Worm (Caenorhabditis elegans) whole organism, L3 larva: ENCODE data around the gene C54F6.19.

Source experiments
- R02D3.7 ChIP-seq: fragments of 150-350 bp; optimal IDR thresholded peaks from 2 replicates; lab custom pipeline; 2014; ENCODE audit warnings: missing biosample characterization, missing genetic modification characterization
- aly-2 ChIP-seq: fragments of 150-350 bp; optimal IDR thresholded peaks from 2 replicates; lab custom pipeline; 2014; ENCODE audit warnings: missing biosample characterization, missing genetic modification characterization
- ama-1 ChIP-seq: fragments of 150-350 bp; optimal IDR thresholded peaks from 2 replicates; lab custom pipeline; 2018
- ceh-28 ChIP-seq: fragments of 150-350 bp; optimal IDR thresholded peaks from 2 replicates; lab custom pipeline; 2014; ENCODE audit warnings: missing biosample characterization, missing genetic modification reagents, missing genetic modification characterization
- daf-12 ChIP-seq: fragments of 150-350 bp; optimal IDR thresholded peaks from 2 replicates; lab custom pipeline; 2014; ENCODE audit warnings: missing biosample characterization, missing genetic modification reagents, missing genetic modification characterization
- egl-5 ChIP-seq: fragments of 150-350 bp; optimal IDR thresholded peaks from 2 replicates; lab custom pipeline; 2017; ENCODE audit warnings: missing biosample characterization, missing genetic modification reagents, missing genetic modification characterization, inconsistent platforms
- elt-1 ChIP-seq: fragments of 150-350 bp; optimal IDR thresholded peaks from 2 replicates; lab custom pipeline; 2014; ENCODE audit warnings: missing biosample characterization, missing genetic modification characterization
- elt-2 ChIP-seq: sonication (generic microtip); optimal IDR thresholded peaks from 2 replicates; lab custom pipeline; 2016; ENCODE audit warnings: missing genetic modification reagents, mild to moderate bottlenecking, missing genetic modification characterization, missing compliant biosample characterization
- elt-3 ChIP-seq, 3 experiments: fragments of 150-350 bp in 1 of 3; sonication (generic microtip) in 2 of 3; optimal IDR thresholded peaks; 2 replicates in 2 of 3; 4 replicates in 1 of 3; lab custom pipeline; 2014 to 2017; ENCODE audit warnings: missing biosample characterization in 3 of 3, missing genetic modification characterization in 3 of 3
- eor-1 ChIP-seq, 2 experiments: fragments of 150-350 bp; optimal IDR thresholded peaks; 2 replicates each; lab custom pipeline; 2014 to 2018; ENCODE audit warnings: missing biosample characterization in 2 of 2, missing genetic modification characterization in 2 of 2
- fkh-10 ChIP-seq: sonication (generic microtip); optimal IDR thresholded peaks from 2 replicates; lab custom pipeline; 2017; ENCODE audit warnings: missing biosample characterization, missing genetic modification reagents, missing genetic modification characterization
- fkh-2 ChIP-seq: fragments of 150-350 bp; optimal IDR thresholded peaks from 2 replicates; lab custom pipeline; 2014; ENCODE audit warnings: missing biosample characterization, missing genetic modification reagents, missing genetic modification characterization
- hmg-11 ChIP-seq: sonication (generic microtip); optimal IDR thresholded peaks from 2 replicates; lab custom pipeline; 2016; ENCODE audit warnings: missing genetic modification characterization, missing compliant biosample characterization
- jun-1 ChIP-seq: fragments of 150-350 bp; optimal IDR thresholded peaks from 2 replicates; lab custom pipeline; 2014; ENCODE audit warnings: missing biosample characterization, missing genetic modification reagents, missing genetic modification characterization
- lin-39 ChIP-seq: fragments of 150-350 bp; optimal IDR thresholded peaks from 2 replicates; lab custom pipeline; 2018; ENCODE audit warnings: missing biosample characterization, missing genetic modification reagents, missing genetic modification characterization
- lsy-12 ChIP-seq: sonication (generic microtip); optimal IDR thresholded peaks from 2 replicates; lab custom pipeline; 2016; ENCODE audit warnings: mild to moderate bottlenecking, missing genetic modification characterization, missing compliant biosample characterization
- mdl-1 ChIP-seq: fragments of 150-350 bp; optimal IDR thresholded peaks from 2 replicates; lab custom pipeline; 2014; ENCODE audit warnings: missing biosample characterization, missing genetic modification characterization
- nfya-1 ChIP-seq: sonication (generic microtip); optimal IDR thresholded peaks from 2 replicates; lab custom pipeline; 2017; ENCODE audit warnings: missing genetic modification characterization, mild to moderate bottlenecking, missing compliant biosample characterization, antibody characterized with exemption, moderate library complexity; ENCODE audit not compliant: insufficient read depth
- nhr-11 ChIP-seq: fragments of 150-350 bp; optimal IDR thresholded peaks from 2 replicates; lab custom pipeline; 2014; ENCODE audit warnings: missing biosample characterization, missing genetic modification characterization
- nhr-12 ChIP-seq: fragments of 150-350 bp; optimal IDR thresholded peaks from 2 replicates; lab custom pipeline; 2014; ENCODE audit warnings: missing biosample characterization, missing genetic modification characterization
- nhr-23 ChIP-seq: fragments of 150-350 bp; optimal IDR thresholded peaks from 2 replicates; lab custom pipeline; 2014; ENCODE audit warnings: missing biosample characterization, missing genetic modification reagents, missing genetic modification characterization
- nhr-43 ChIP-seq: sonication (generic microtip); optimal IDR thresholded peaks from 2 replicates; lab custom pipeline; 2016; ENCODE audit warnings: mild to moderate bottlenecking, missing genetic modification characterization, missing compliant biosample characterization; ENCODE audit not compliant: poor library complexity, severe bottlenecking
- nhr-67 ChIP-seq: fragments of 150-350 bp; optimal IDR thresholded peaks from 2 replicates; lab custom pipeline; 2014; ENCODE audit warnings: missing biosample characterization, missing genetic modification characterization
- pha-4 ChIP-seq: fragments of 150-350 bp; optimal IDR thresholded peaks from 2 replicates; lab custom pipeline; 2014; ENCODE audit warnings: missing biosample characterization, missing genetic modification reagents, missing genetic modification characterization
- pqm-1 ChIP-seq: fragments of 150-350 bp; optimal IDR thresholded peaks from 2 replicates; lab custom pipeline; 2017; ENCODE audit warnings: missing biosample characterization, missing genetic modification characterization, inconsistent platforms
- sea-2 ChIP-seq: fragments of 150-350 bp; sonication (generic microtip); optimal IDR thresholded peaks from 4 replicates; lab custom pipeline; 2014; ENCODE audit warnings: missing biosample characterization, missing genetic modification reagents, missing genetic modification characterization
- skn-1 ChIP-seq: fragments of 150-350 bp; optimal IDR thresholded peaks from 2 replicates; lab custom pipeline; 2014; ENCODE audit warnings: missing biosample characterization, missing genetic modification characterization
- snpc-4 ChIP-seq: fragments of 150-350 bp; optimal IDR thresholded peaks from 2 replicates; lab custom pipeline; 2014; ENCODE audit warnings: missing biosample characterization, missing genetic modification characterization
- tbx-2 ChIP-seq: sonication (generic microtip); optimal IDR thresholded peaks from 2 replicates; lab custom pipeline; 2016; ENCODE audit warnings: mild to moderate bottlenecking, missing genetic modification characterization, missing compliant biosample characterization
- unc-39 ChIP-seq: sonication (generic microtip); optimal IDR thresholded peaks from 4 replicates; lab custom pipeline; 2017; ENCODE audit warnings: missing biosample characterization, missing genetic modification characterization
- unc-62 ChIP-seq: fragments of 150-350 bp; sonication (generic microtip); optimal IDR thresholded peaks from 4 replicates; lab custom pipeline; 2014; ENCODE audit warnings: missing biosample characterization, missing genetic modification reagents, missing genetic modification characterization
- zag-1 ChIP-seq: fragments of 150-350 bp; optimal IDR thresholded peaks from 2 replicates; lab custom pipeline; 2014; ENCODE audit warnings: missing biosample characterization, missing genetic modification characterization
- ztf-11 ChIP-seq: fragments of 150-350 bp; optimal IDR thresholded peaks from 2 replicates; lab custom pipeline; 2014; ENCODE audit warnings: missing biosample characterization, missing genetic modification characterization
- ztf-4 ChIP-seq: fragments of 150-350 bp; optimal IDR thresholded peaks from 2 replicates; lab custom pipeline; 2014; ENCODE audit warnings: missing biosample characterization, missing genetic modification characterization

C54F6.19 gene

DNA sequence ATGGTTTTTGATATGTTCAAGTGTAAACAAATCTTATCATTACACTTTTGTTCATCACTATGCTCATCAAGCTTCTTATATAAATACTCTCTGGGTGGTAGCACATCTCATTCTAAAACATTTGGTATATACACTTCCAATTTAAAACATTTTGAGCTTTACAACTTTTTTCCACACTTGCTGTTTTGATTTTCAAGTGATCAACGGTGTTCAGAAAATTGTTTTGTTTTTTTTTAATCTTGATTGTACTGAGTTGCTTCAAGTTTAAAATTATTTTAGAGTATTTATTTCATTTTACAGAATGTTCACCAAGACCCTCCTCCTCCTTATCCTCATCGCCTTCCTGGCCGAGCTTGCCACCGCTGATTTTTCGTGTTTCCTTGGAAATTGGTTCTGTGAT lies 16.5 kb upstream of the C54F6.19 start, which contains the start of gene C54F6.5:
C54F6.5 (plus strand) TSS at position 301 of the 400 bp plus-strand sequence.
- TF ChIP-seq skn-1 (tag; lab: Kevin White, UChicago): no peak
- no peak for TF ChIP-seq nhr-23 (tag; lab: Kevin White, UChicago)
- TF ChIP-seq nfya-1: no peak
- no peak for TF ChIP-seq daf-12 (tag; lab: Kevin White, UChicago)

- TF ChIP-seq unc-39 (no peak), nhr-43 (tag; lab: Kevin White, UChicago) (no peak), jun-1 (tag; lab: Kevin White, UChicago) (no peak), fkh-2 (tag; lab: Kevin White, UChicago) (no peak), mdl-1 (tag; lab: Kevin White, UChicago) (no peak), eor-1 (tag; optimal IDR thresholded peaks at IDR 0.05; lab: Kevin White, UChicago) (no peak)
These were observed 15.4 kb upstream of the C54F6.19 start, which contains the start of gene swt-2 for ce11 chrV:7529840-7530239. TSS of gene swt-2 (plus strand) at chrV:7530140.

DNA sequence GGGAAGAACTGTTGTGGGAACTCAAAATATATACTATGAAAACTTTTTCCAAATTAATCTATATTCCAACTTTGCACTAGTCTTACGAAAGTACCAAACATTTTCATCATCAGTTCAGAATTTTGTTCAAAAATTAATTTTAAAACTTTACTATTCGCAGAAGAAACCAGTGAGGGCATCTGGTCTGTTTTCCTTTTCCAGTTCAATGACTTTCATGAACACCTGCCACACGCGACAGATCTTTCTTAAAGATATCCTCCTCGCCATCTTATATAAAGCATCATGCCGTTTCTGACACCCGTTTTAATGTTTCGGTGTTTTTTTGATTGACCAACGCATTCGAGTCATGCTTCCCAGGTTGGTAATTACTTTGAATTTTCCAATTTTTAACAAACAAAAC lies 12.3 kb upstream of the C54F6.19 start, which contains the start of gene C54F6.3:
C54F6.3 (plus strand) TSS at position 301 of the 400 bp plus-strand sequence.
- TF ChIP-seq nfya-1 (no peak), R02D3.7 (tag; lab: Kevin White, UChicago) (no peak), unc-39 (no peak), hmg-11 (no peak), skn-1 (tag; lab: Kevin White, UChicago) (no peak), aly-2 (tag; lab: Kevin White, UChicago) (no peak)

- TF ChIP-seq pqm-1: no peak
- no peak for TF ChIP-seq aly-2 (tag; lab: Kevin White, UChicago)
- TF ChIP-seq sea-2 (GFP tag; lab: Kevin White, UChicago): no peak
- TF ChIP-seq nhr-67 (tag; lab: Kevin White, UChicago): no peak
- TF ChIP-seq nhr-12: no peak
- TF ChIP-seq elt-2 (tag; lab: Kevin White, UChicago): no peak
- no peak for TF ChIP-seq unc-62 (GFP tag; lab: Kevin White, UChicago)
- TF ChIP-seq eor-1 (tag; optimal IDR thresholded peaks at IDR 0.05; lab: Kevin White, UChicago): no peak
- TF ChIP-seq fkh-2 (tag; lab: Kevin White, UChicago): no peak
- no peak for TF ChIP-seq nhr-11 (tag; lab: Kevin White, UChicago)
- no peak for TF ChIP-seq nhr-23 (tag; lab: Kevin White, UChicago)
- no peak for TF ChIP-seq unc-39
- TF ChIP-seq skn-1 (tag; lab: Kevin White, UChicago): no peak
- TF ChIP-seq lin-39 (tag; lab: Kevin White, UChicago): no peak
- TF ChIP-seq jun-1 (tag; lab: Kevin White, UChicago): no peak
- no peak for TF ChIP-seq tbx-2 (tag; lab: Kevin White, UChicago)
- no peak for TF ChIP-seq elt-3 (tag; optimal IDR thresholded peaks at IDR 0.05; lab: Kevin White, UChicago)
- no peak for TF ChIP-seq R02D3.7 (tag; lab: Kevin White, UChicago)
- TF ChIP-seq lsy-12 (tag; lab: Kevin White, UChicago): no peak
- TF ChIP-seq daf-12 (tag; lab: Kevin White, UChicago): no peak
These were observed 7.3 kb upstream of the C54F6.19 start, which contains the start of gene C54F6.12 for ce11 chrV:7538018-7538417. TSS of gene C54F6.12 (minus strand) at chrV:7538118.

DNA sequence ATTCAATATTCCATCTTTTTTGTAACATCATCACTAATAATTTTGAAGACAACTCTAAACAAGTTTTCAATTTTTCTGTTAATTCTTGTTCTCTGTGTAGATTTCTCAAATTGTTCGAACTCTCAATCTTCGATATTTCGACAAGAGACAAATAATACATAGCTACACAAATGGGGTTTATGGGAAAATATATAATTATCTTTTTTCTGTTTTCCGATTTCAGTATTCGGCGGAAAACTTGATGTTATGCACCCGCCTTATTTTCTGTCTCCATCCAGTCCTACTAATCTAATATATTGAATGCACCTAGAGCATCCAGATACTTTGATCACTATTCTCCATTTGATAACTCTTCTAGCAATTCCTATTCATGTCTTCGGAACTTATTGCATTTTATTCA lies 6.3 kb upstream of the C54F6.19 start, which contains the start of gene srh-268:
srh-268 (plus strand) TSS at position 301 of the 400 bp plus-strand sequence.
- TF ChIP-seq snpc-4 (tag; lab: Kevin White, UChicago) (no peak), fkh-10 (GFP tag; lab: Kevin White, UChicago) (no peak), elt-3 (tag; optimal IDR thresholded peaks at IDR 0.05; lab: Kevin White, UChicago) (no peak), zag-1 (tag; lab: Kevin White, UChicago) (no peak)

DNA sequence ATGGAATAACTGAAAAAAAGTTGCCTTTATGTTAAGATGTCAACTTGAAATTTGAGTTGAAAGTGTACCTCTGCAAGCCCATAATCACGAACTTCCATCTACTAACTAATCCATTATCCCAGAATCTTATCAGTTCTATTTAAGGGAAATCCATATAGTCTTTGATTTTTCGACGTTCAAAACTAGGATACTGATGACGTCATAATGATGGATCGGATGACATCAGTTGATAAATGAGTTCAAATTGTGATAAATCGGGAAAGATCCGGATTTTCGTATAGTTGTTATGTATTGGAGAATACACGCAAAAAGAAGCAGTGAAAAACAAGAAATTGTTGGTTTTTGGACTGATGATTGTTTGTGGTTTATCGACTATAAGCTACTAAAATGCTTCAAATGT lies 1.6 kb upstream of the C54F6.19 start:
- TF ChIP-seq nhr-43 (tag; lab: Kevin White, UChicago) (peak; percentile 90), tbx-2 (tag; lab: Kevin White, UChicago) (no peak), nhr-23 (tag; lab: Kevin White, UChicago) (peak; percentile 91)

DNA sequence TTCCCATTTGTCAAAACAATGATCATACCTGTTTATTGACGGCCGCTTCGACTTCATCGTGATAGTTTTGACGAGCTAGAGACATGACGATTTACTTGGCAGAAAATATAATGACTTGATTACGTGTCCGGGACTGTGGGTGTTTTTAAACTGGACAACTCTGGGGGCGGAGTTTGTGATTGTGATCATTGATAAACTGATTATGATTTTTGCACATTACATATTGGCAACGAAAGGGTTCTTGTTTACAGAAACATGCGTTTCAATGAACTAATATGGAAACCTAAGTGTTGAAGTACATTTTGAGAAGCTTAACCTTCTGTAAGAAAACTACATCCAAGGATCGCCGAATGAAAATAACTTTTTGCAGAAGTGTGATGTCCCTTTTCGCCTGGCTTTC lies 2.2 kb downstream of the C54F6.19 start, which contains the start of gene ftn-1:
ftn-1 (minus strand) TSS at position 101 of the 400 bp plus-strand sequence.
- TF ChIP-seq ztf-11 (tag; lab: Kevin White, UChicago): no peak
- TF ChIP-seq sea-2 (GFP tag; lab: Kevin White, UChicago): no peak
- TF ChIP-seq nhr-12: no peak
- TF ChIP-seq fkh-2 (tag; lab: Kevin White, UChicago): no peak
- no peak for TF ChIP-seq egl-5 (tag; lab: Kevin White, UChicago)
- no peak for TF ChIP-seq nhr-67 (tag; lab: Kevin White, UChicago)
- no peak for TF ChIP-seq daf-12 (tag; lab: Kevin White, UChicago)
- no peak for TF ChIP-seq nhr-43 (tag; lab: Kevin White, UChicago)
- no peak for TF ChIP-seq skn-1 (tag; lab: Kevin White, UChicago)
- no peak for TF ChIP-seq lsy-12 (tag; lab: Kevin White, UChicago)
- no peak for TF ChIP-seq elt-3 (tag; optimal IDR thresholded peaks at IDR 0.05; lab: Kevin White, UChicago)
- no peak for TF ChIP-seq ztf-4 (tag; lab: Kevin White, UChicago)
- no peak for TF ChIP-seq ceh-28 (tag; lab: Kevin White, UChicago)
- no peak for TF ChIP-seq pha-4 (tag; lab: Kevin White, UChicago)
- no peak for TF ChIP-seq nhr-11 (tag; lab: Kevin White, UChicago)
- TF ChIP-seq elt-1 (tag; lab: Kevin White, UChicago): no peak
- TF ChIP-seq ama-1 (lab: Kevin White, UChicago): no peak
